Fruit fly (Drosophila melanogaster): ENCODE results near the gene TfIIEbeta.

TfIIEbeta gene

dm6 chr3L:4286784-4287183, at the start of gene TfIIEbeta:
Gene TfIIEbeta (plus strand): TSS chr3L:4287038.
- TF ChIP-seq pzg (GFP tag; optimal IDR thresholded peaks at IDR 0.05), result peak; percentile 43
- TF ChIP-seq CG32532 (GFP tag; IDR thresholded peaks at IDR 0.05), result peak; percentile 63
- no peak for TF ChIP-seq Hr78 (GFP tag; optimal IDR thresholded peaks at IDR 0.05)
- TF ChIP-seq BtbVII (GFP tag; optimal IDR thresholded peaks at IDR 0.05), result peak; percentile 12
- TF ChIP-seq dysf (GFP tag; IDR thresholded peaks at IDR 0.05), result peak; percentile 36; the same call in 1 of the 3 replicates
- peak; percentile 44 for TF ChIP-seq E2f2 (GFP tag; IDR thresholded peaks at IDR 0.05)
- peak; percentile 24 for TF ChIP-seq fd96Cb (tag; optimal IDR thresholded peaks at IDR 0.05)
- peak; percentile 64 for TF ChIP-seq sens (GFP tag)
- TF ChIP-seq sr (GFP tag; IDR thresholded peaks at IDR 0.05), result no peak
- peak; percentile 15 for TF ChIP-seq CG13424 (tag; optimal IDR thresholded peaks at IDR 0.05)
- peak; percentile 32 for TF ChIP-seq CG2712 (tag; optimal IDR thresholded peaks at IDR 0.05)
- no peak for TF ChIP-seq tup (GFP tag; optimal IDR thresholded peaks at IDR 0.05)
- peak; percentile 36 for TF ChIP-seq PHDP (tag; optimal IDR thresholded peaks at IDR 0.05)
- TF ChIP-seq Meics (GFP tag; optimal IDR thresholded peaks at IDR 0.05), result peak; percentile 53
- peak; percentile 92 for TF ChIP-seq MBD-R2 (GFP tag; IDR thresholded peaks at IDR 0.05)
- no peak for TF ChIP-seq inv (GFP tag; IDR thresholded peaks at IDR 0.05; ENCODE audit: partially characterized antibody)
- TF ChIP-seq Hr3 (GFP tag; optimal IDR thresholded peaks at IDR 0.05), result peak; percentile 14
- TF ChIP-seq Abd-B (GFP tag; optimal IDR thresholded peaks at IDR 0.05), result peak; percentile 3
- no peak for TF ChIP-seq wek (GFP tag; optimal IDR thresholded peaks at IDR 0.05)
- TF ChIP-seq bigmax (GFP tag; optimal IDR thresholded peaks at IDR 0.05), result no peak
- TF ChIP-seq CG7357 (GFP tag; IDR thresholded peaks at IDR 0.05), result no peak
- TF ChIP-seq HLH3B (GFP tag; IDR thresholded peaks at IDR 0.05), result 0 out of 2 replicates have a peak, but pooled peaks have one; percentile 24
- peak; percentile 26 for TF ChIP-seq B-H2 (GFP tag; optimal IDR thresholded peaks at IDR 0.05)
- TF ChIP-seq dimm (GFP tag; IDR thresholded peaks at IDR 0.05), result no peak
- peak; percentile 9 for TF ChIP-seq CG1602 (GFP tag; optimal IDR thresholded peaks at IDR 0.05)
- TF ChIP-seq Xrp1 (GFP tag; IDR thresholded peaks at IDR 0.05), result peak; percentile 52; the same call in 1 of the 2 replicates
- TF ChIP-seq psq (GFP tag; optimal IDR thresholded peaks at IDR 0.05), result no peak
- TF ChIP-seq HmgZ (tag; optimal IDR thresholded peaks at IDR 0.05), result peak; percentile 27
- TF ChIP-seq insv (GFP tag; optimal IDR thresholded peaks at IDR 0.05), result peak in 1 of 2 experiments; percentile 7
- TF ChIP-seq CG12659 (GFP tag; optimal IDR thresholded peaks at IDR 0.05), result peak; percentile 40
- TF ChIP-seq Hmr (GFP tag; optimal IDR thresholded peaks at IDR 0.05), result no peak
- TF ChIP-seq CG10267 (tag; optimal IDR thresholded peaks at IDR 0.05), result peak; percentile 56
- TF ChIP-seq CG6854 (GFP tag; optimal IDR thresholded peaks at IDR 0.05), result no peak
- no peak for TF ChIP-seq Bdp1 (GFP tag; optimal IDR thresholded peaks at IDR 0.05)
- no peak for TF ChIP-seq CG12219 (GFP tag; optimal IDR thresholded peaks at IDR 0.05)
- TF ChIP-seq Rfx (GFP tag; IDR thresholded peaks at IDR 0.05), result 0 out of 2 replicates have a peak, but pooled peaks have one; percentile 30
- no peak for TF ChIP-seq CG4854 (GFP tag; optimal IDR thresholded peaks at IDR 0.05)
- peak; percentile 8 for TF ChIP-seq CG13775 (GFP tag; optimal IDR thresholded peaks at IDR 0.05)
- no peak for TF ChIP-seq CG4360 (GFP tag; IDR thresholded peaks at IDR 0.05)
- TF ChIP-seq Poxn (GFP tag; IDR thresholded peaks at IDR 0.05), result no peak
- no peak for TF ChIP-seq CG11247 (GFP tag; IDR thresholded peaks at IDR 0.05)
- no peak for TF ChIP-seq CG1529 (GFP tag; optimal IDR thresholded peaks at IDR 0.05)
- TF ChIP-seq CG12071 (GFP tag; optimal IDR thresholded peaks at IDR 0.05), result no peak
- no peak for TF ChIP-seq Ravus (GFP tag; IDR thresholded peaks at IDR 0.05)
- peak; percentile 39 for TF ChIP-seq phol (tag; optimal IDR thresholded peaks at IDR 0.05)
- peak; percentile 1 for TF ChIP-seq sug (tag; optimal IDR thresholded peaks at IDR 0.05)
- peak; percentile 34 for TF ChIP-seq CG15269 (tag; optimal IDR thresholded peaks at IDR 0.05)
- peak; percentile 23 for TF ChIP-seq dmrt11E (tag; optimal IDR thresholded peaks at IDR 0.05)
- no peak for TF ChIP-seq CG6654 (GFP tag; optimal IDR thresholded peaks at IDR 0.05)
- no peak for TF ChIP-seq ro (GFP tag; IDR thresholded peaks at IDR 0.05)
- TF ChIP-seq Dp (GFP tag; optimal IDR thresholded peaks at IDR 0.05), result peak; percentile 38
